Worm (Caenorhabditis elegans) whole organism, young adult: ENCODE results near the gene C28G1.6.

Source experiments
- B0019.2 ChIP-seq: fragments of 200-800 bp; sonication (Bioruptor generic); conservative IDR thresholded peaks from 2 replicates; pipeline ENCODE4 v1.3.6; 2022; ENCODE audit warnings: missing genetic modification reagents, missing genetic modification characterization, missing compliant biosample characterization
- B0035.1 ChIP-seq: sonication (generic microtip); optimal IDR thresholded peaks from 2 replicates; lab custom pipeline; 2016; ENCODE audit warnings: missing genetic modification characterization, mild to moderate bottlenecking, missing compliant biosample characterization, missing genotype, missing genetic modification reagents
- C06A6.2 ChIP-seq: fragments of 200-800 bp; sonication (Bioruptor generic); conservative IDR thresholded peaks from 2 replicates; pipeline ENCODE4 v1.3.6; 2022; ENCODE audit warnings: missing genetic modification characterization, missing compliant biosample characterization
- C17E4.6 ChIP-seq: fragments of 200-800 bp; sonication (Bioruptor generic); IDR thresholded peaks from 2 replicates; pipeline ENCODE4 v1.3.6; 2022; ENCODE audit warnings: missing genetic modification reagents, missing genetic modification characterization, missing compliant biosample characterization
- F39B2.1 ChIP-seq: fragments of 200-800 bp; sonication (Bioruptor generic); IDR thresholded peaks from 2 replicates; pipeline ENCODE4 v1.3.6; 2022; ENCODE audit warnings: missing genetic modification reagents, missing genetic modification characterization, missing compliant biosample characterization
- F49E8.2 ChIP-seq: sonication (generic microtip); optimal IDR thresholded peaks from 3 replicates; lab custom pipeline; 2017; ENCODE audit warnings: missing genetic modification characterization, mild to moderate bottlenecking, missing compliant biosample characterization, antibody characterized with exemption, moderate library complexity; ENCODE audit not compliant: insufficient read depth
- F52B5.7 ChIP-seq: sonication (generic microtip); optimal IDR thresholded peaks from 2 replicates; lab custom pipeline; 2016; ENCODE audit warnings: mild to moderate bottlenecking, missing genetic modification characterization, missing compliant biosample characterization
- F55B11.4 ChIP-seq: sonication (generic microtip); optimal IDR thresholded peaks from 2 replicates; lab custom pipeline; 2016; ENCODE audit warnings: missing compliant biosample characterization, missing genetic modification characterization, borderline replicate concordance; ENCODE audit not compliant: insufficient read depth
- F57A8.1 ChIP-seq: fragments of 200-800 bp; sonication (Bioruptor generic); optimal IDR thresholded peaks from 2 replicates; lab custom pipeline; 2018; ENCODE audit warnings: mild to moderate bottlenecking, missing genetic modification characterization, moderate library complexity, missing compliant biosample characterization
- K11D2.4 ChIP-seq: fragments of 200-800 bp; sonication (Bioruptor generic); IDR thresholded peaks from 2 replicates; pipeline ENCODE4 v1.3.6; 2022; ENCODE audit warnings: missing genetic modification reagents, missing genetic modification characterization, missing compliant biosample characterization
- K12H6.12 ChIP-seq: fragments of 200-800 bp; sonication (Bioruptor generic); optimal IDR thresholded peaks from 2 replicates; lab custom pipeline; 2018; ENCODE audit warnings: mild to moderate bottlenecking, missing genetic modification characterization, missing compliant biosample characterization
- Y79H2A.3 ChIP-seq: fragments of 200-800 bp; sonication (Bioruptor generic); conservative IDR thresholded peaks from 2 replicates; pipeline ENCODE4 v1.3.6; 2022; ENCODE audit warnings: missing genetic modification reagents, missing genetic modification characterization, missing compliant biosample characterization
- attf-5 ChIP-seq: fragments of 200-800 bp; sonication (Bioruptor generic); optimal IDR thresholded peaks from 2 replicates; lab custom pipeline; 2018; ENCODE audit warnings: mild to moderate bottlenecking, missing genetic modification characterization, missing compliant biosample characterization
- bed-2 ChIP-seq: fragments of 200-800 bp; sonication (Bioruptor generic); IDR thresholded peaks from 2 replicates; pipeline ENCODE4 v1.3.6; 2022; ENCODE audit warnings: missing genetic modification reagents, missing genetic modification characterization, missing compliant biosample characterization
- ccch-3 ChIP-seq: fragments of 200-800 bp; sonication (Bioruptor generic); optimal IDR thresholded peaks from 2 replicates; lab custom pipeline; 2018; ENCODE audit warnings: mild to moderate bottlenecking, missing genetic modification characterization, missing compliant biosample characterization
- cebp-2 ChIP-seq: fragments of 200-800 bp; sonication (Bioruptor generic); IDR thresholded peaks from 2 replicates; pipeline ENCODE4 v1.3.6; 2022; ENCODE audit warnings: missing genetic modification characterization, missing compliant biosample characterization
- ceh-58 ChIP-seq: fragments of 200-800 bp; sonication (Bioruptor generic); IDR thresholded peaks from 2 replicates; pipeline ENCODE4 v1.3.6; 2022; ENCODE audit warnings: missing genetic modification characterization, missing compliant biosample characterization
- chd-7 ChIP-seq: sonication (generic microtip); optimal IDR thresholded peaks from 2 replicates; lab custom pipeline; 2016; ENCODE audit warnings: mild to moderate bottlenecking, missing genetic modification characterization, moderate library complexity, missing compliant biosample characterization
- dox-1 ChIP-seq: fragments of 200-800 bp; sonication (Bioruptor generic); IDR thresholded peaks from 2 replicates; pipeline ENCODE4 v1.3.6; 2022; ENCODE audit warnings: missing genetic modification reagents, missing genetic modification characterization, missing compliant biosample characterization
- dpff-1 ChIP-seq: sonication (generic microtip); optimal IDR thresholded peaks from 2 replicates; lab custom pipeline; 2017; ENCODE audit warnings: mild to moderate bottlenecking, missing genetic modification characterization, missing compliant biosample characterization
- dpl-1 ChIP-seq: fragments of 150-350 bp; optimal IDR thresholded peaks from 2 replicates; lab custom pipeline; 2014; ENCODE audit warnings: missing biosample characterization, missing genetic modification reagents, missing genetic modification characterization
- egl-18 ChIP-seq: fragments of 200-800 bp; sonication (Bioruptor generic); IDR thresholded peaks from 2 replicates; pipeline ENCODE4 v1.3.6; 2022; ENCODE audit warnings: missing genetic modification reagents, missing genetic modification characterization, missing compliant biosample characterization
- ets-4 ChIP-seq: fragments of 200-800 bp; sonication (Bioruptor generic); optimal IDR thresholded peaks from 2 replicates; lab custom pipeline; 2018; ENCODE audit warnings: mild to moderate bottlenecking, missing genetic modification characterization, missing compliant biosample characterization
- fkh-3 ChIP-seq: sonication (generic microtip); optimal IDR thresholded peaks from 2 replicates; lab custom pipeline; 2016; ENCODE audit warnings: mild to moderate bottlenecking, missing genetic modification characterization, missing compliant biosample characterization
- lin-26 ChIP-seq: fragments of 200-800 bp; sonication (Bioruptor generic); IDR thresholded peaks from 2 replicates; pipeline ENCODE4 v1.3.6; 2022; ENCODE audit warnings: missing genetic modification reagents, missing genetic modification characterization, missing compliant biosample characterization
- lin-54 ChIP-seq: fragments of 200-800 bp; sonication (Bioruptor generic); optimal IDR thresholded peaks from 2 replicates; lab custom pipeline; 2018; ENCODE audit warnings: mild to moderate bottlenecking, missing genetic modification characterization, missing compliant biosample characterization
- lsl-1 ChIP-seq: fragments of 200-800 bp; sonication (Bioruptor generic); optimal IDR thresholded peaks from 2 replicates; lab custom pipeline; 2018; ENCODE audit warnings: mild to moderate bottlenecking, missing genetic modification characterization, moderate library complexity, missing compliant biosample characterization
- nfyb-1 ChIP-seq: fragments of 200-800 bp; sonication (Bioruptor generic); IDR thresholded peaks from 2 replicates; pipeline ENCODE4 v1.3.6; 2022; ENCODE audit warnings: missing genetic modification reagents, missing genetic modification characterization, missing compliant biosample characterization
- nhr-27 ChIP-seq: fragments of 200-800 bp; sonication (Bioruptor generic); optimal IDR thresholded peaks from 2 replicates; lab custom pipeline; 2018; ENCODE audit warnings: mild to moderate bottlenecking, missing genetic modification characterization, moderate library complexity, missing compliant biosample characterization
- nhr-90 ChIP-seq: sonication (generic microtip); optimal IDR thresholded peaks from 2 replicates; lab custom pipeline; 2016; ENCODE audit warnings: missing genotype, mild to moderate bottlenecking, missing genetic modification characterization, missing compliant biosample characterization
- pha-4 ChIP-seq: fragments of 150-350 bp; sonication (generic microtip); optimal IDR thresholded peaks from 2 replicates; lab custom pipeline; 2014; ENCODE audit warnings: missing biosample characterization, missing genetic modification reagents, missing genetic modification characterization
- repo-1 ChIP-seq: sonication (generic microtip); optimal IDR thresholded peaks from 2 replicates; lab custom pipeline; 2017; ENCODE audit warnings: mild to moderate bottlenecking, missing genetic modification characterization, missing compliant biosample characterization
- rpc-1 ChIP-seq, 2 experiments: fragments of 150-350 bp in 1 of 2; sonication (generic microtip) in 1 of 2; optimal IDR thresholded peaks; 2 replicates each; lab custom pipeline; 2014 to 2018; ENCODE audit warnings: missing biosample characterization in 1 of 2, missing genetic modification characterization in 1 of 2, missing genetic modification reagents in 1 of 2, missing genotype in 1 of 2
- sea-2 ChIP-seq: fragments of 200-800 bp; sonication (Bioruptor generic); IDR thresholded peaks from 2 replicates; pipeline ENCODE4 v1.3.6; 2022; ENCODE audit warnings: missing genetic modification characterization, missing compliant biosample characterization
- snpc-1.1 ChIP-seq: sonication (generic microtip); optimal IDR thresholded peaks from 2 replicates; lab custom pipeline; 2017; ENCODE audit warnings: missing genetic modification characterization, mild to moderate bottlenecking, missing compliant biosample characterization, antibody characterized with exemption, moderate library complexity, missing genotype, missing genetic modification reagents; ENCODE audit not compliant: insufficient read depth
- somi-1 ChIP-seq: fragments of 200-800 bp; sonication (Bioruptor generic); optimal IDR thresholded peaks from 2 replicates; lab custom pipeline; 2018; ENCODE audit warnings: mild to moderate bottlenecking, missing genetic modification characterization, missing compliant biosample characterization
- sptf-2 ChIP-seq: fragments of 200-800 bp; sonication (Bioruptor generic); optimal IDR thresholded peaks from 2 replicates; lab custom pipeline; 2018; ENCODE audit warnings: mild to moderate bottlenecking, missing genetic modification characterization, missing compliant biosample characterization
- unc-130 ChIP-seq: sonication (generic microtip); optimal IDR thresholded peaks from 2 replicates; lab custom pipeline; 2016; ENCODE audit warnings: missing genetic modification reagents, missing genetic modification characterization, missing compliant biosample characterization
- ztf-22 ChIP-seq: fragments of 200-800 bp; sonication (Bioruptor generic); optimal IDR thresholded peaks from 2 replicates; lab custom pipeline; 2018; ENCODE audit warnings: mild to moderate bottlenecking, missing genetic modification characterization, moderate library complexity, missing compliant biosample characterization
- ztf-25 ChIP-seq: fragments of 200-800 bp; sonication (Bioruptor generic); IDR thresholded peaks from 2 replicates; pipeline ENCODE4 v1.3.6; 2022; ENCODE audit warnings: missing genetic modification reagents, missing genetic modification characterization, missing compliant biosample characterization

Gene C28G1.6

ce11 chrX:8869112-8869675 lies 38.1 kb upstream of the C28G1.6 start, which contains the start of the genes ubc-22 and ubc-21 (continued):
- TF ChIP-seq K12H6.12 (tag; lab: Kevin White, UChicago) = no peak
- no peak for TF ChIP-seq snpc-1.1 (tag; lab: Kevin White, UChicago)
- no peak for TF ChIP-seq lsl-1 (GFP tag; lab: Kevin White, UChicago)
- TF ChIP-seq ccch-3 (GFP tag; lab: Kevin White, UChicago) = no peak
- no peak for TF ChIP-seq chd-7 (tag; lab: Kevin White, UChicago)

- no peak for TF ChIP-seq B0019.2 (GFP tag; lab: Robert Waterston, UW)
- no peak for TF ChIP-seq fkh-3 (tag; lab: Kevin White, UChicago)
- no peak for TF ChIP-seq ztf-22 (GFP tag; lab: Kevin White, UChicago)
- TF ChIP-seq C06A6.2 (GFP tag; lab: Robert Waterston, UW) = no peak
- TF ChIP-seq rpc-1 (optimal IDR thresholded peaks at IDR 0.05; lab: Kevin White, UChicago) = no peak
- TF ChIP-seq rpc-1 (tag; optimal IDR thresholded peaks at IDR 0.05; lab: Kevin White, UChicago) = no peak
- TF ChIP-seq nhr-27 (tag; lab: Kevin White, UChicago) = no peak
- TF ChIP-seq nhr-90 (tag; lab: Kevin White, UChicago) = no peak
- no peak for TF ChIP-seq F49E8.2 (tag; lab: Kevin White, UChicago)
These were observed 35.5 kb upstream of the C28G1.6 start, which contains the start of gene ins-9 for ce11 chrX:8866563-8866962. TSS of gene ins-9 (minus strand) at chrX:8866663.

ce11 chrX:8860958-8861357 lies 29.9 kb upstream of the C28G1.6 start, which contains the start of gene C06E2.9:
TSS of gene C06E2.9 (plus strand) at chrX:8861258.
- no peak for TF ChIP-seq dox-1

ce11 chrX:8859538-8859937 lies 28.5 kb upstream of the C28G1.6 start:
- TF ChIP-seq lin-54 (GFP tag; lab: Kevin White, UChicago) = no peak
- no peak for TF ChIP-seq ets-4 (GFP tag; lab: Kevin White, UChicago)
- no peak for TF ChIP-seq dox-1
- no peak for TF ChIP-seq ceh-58 (GFP tag; lab: Robert Waterston, UW)
- no peak for TF ChIP-seq lin-26
- no peak for TF ChIP-seq unc-130
- TF ChIP-seq chd-7 (tag; lab: Kevin White, UChicago) = no peak
- TF ChIP-seq K11D2.4 (GFP tag; lab: Robert Waterston, UW) = no peak
- TF ChIP-seq F55B11.4 (tag; lab: Kevin White, UChicago) = no peak
- no peak for TF ChIP-seq dpl-1 (GFP tag; lab: Kevin White, UChicago)
- TF ChIP-seq sptf-2 (GFP tag; lab: Kevin White, UChicago) = no peak
- TF ChIP-seq cebp-2 (GFP tag; lab: Robert Waterston, UW) = no peak
- no peak for TF ChIP-seq pha-4 (tag; lab: Kevin White, UChicago)
- TF ChIP-seq Y79H2A.3 = no peak
- TF ChIP-seq F39B2.1 (GFP tag; lab: Robert Waterston, UW) = no peak
- TF ChIP-seq nfyb-1 = no peak
- no peak for TF ChIP-seq repo-1 (tag; lab: Kevin White, UChicago)

ce11 chrX:8857904-8858612 lies 27.0 kb upstream of the C28G1.6 start, which contains the start of gene C06E2.5:
TSS of gene C06E2.5 (minus strand) at chrX:8857954.
- TF ChIP-seq ztf-25 (GFP tag; lab: Robert Waterston, UW) = no peak
- no peak for TF ChIP-seq B0035.1 (tag; lab: Kevin White, UChicago)
- TF ChIP-seq snpc-1.1 (tag; lab: Kevin White, UChicago) = no peak
- no peak for TF ChIP-seq F52B5.7 (tag; lab: Kevin White, UChicago)
- TF ChIP-seq F57A8.1 = no peak
- no peak for TF ChIP-seq C17E4.6
- TF ChIP-seq sea-2 (GFP tag; lab: Robert Waterston, UW) = no peak
- TF ChIP-seq somi-1 = no peak
- no peak for TF ChIP-seq K11D2.4 (GFP tag; lab: Robert Waterston, UW)
- no peak for TF ChIP-seq dpff-1 (tag; lab: Kevin White, UChicago)
- TF ChIP-seq egl-18 (GFP tag; lab: Robert Waterston, UW) = no peak
- no peak for TF ChIP-seq attf-5
- TF ChIP-seq bed-2 (GFP tag; lab: Robert Waterston, UW) = no peak
- no peak for TF ChIP-seq F49E8.2 (tag; lab: Kevin White, UChicago)
- no peak for TF ChIP-seq lsl-1 (GFP tag; lab: Kevin White, UChicago)
